Worm (Caenorhabditis elegans) whole organism, mixed stage, embryonic: ENCODE results near the gene Y61B8B.3.

ENCODE experiments used
- bed-3 ChIP-seq: fragments of 200-800 bp; sonication (Bioruptor generic); optimal IDR thresholded peaks from 3 replicates; lab custom pipeline; 2018; ENCODE audit warnings: mild to moderate bottlenecking, missing genetic modification characterization, moderate library complexity, missing compliant biosample characterization
- ceh-39 ChIP-seq: fragments of 150-350 bp; optimal IDR thresholded peaks from 2 replicates; lab custom pipeline; 2014; ENCODE audit warnings: missing biosample characterization, missing genetic modification characterization
- elt-3 ChIP-seq: fragments of 150-350 bp; optimal IDR thresholded peaks from 2 replicates; lab custom pipeline; 2014; ENCODE audit warnings: missing biosample characterization, missing genetic modification characterization
- lsy-2 ChIP-seq: fragments of 150-350 bp; optimal IDR thresholded peaks from 2 replicates; lab custom pipeline; 2014; ENCODE audit warnings: missing biosample characterization, missing genetic modification characterization
- sem-2 ChIP-seq: fragments of 200-800 bp; sonication (Bioruptor generic); optimal IDR thresholded peaks from 2 replicates; lab custom pipeline; 2018; ENCODE audit warnings: mild to moderate bottlenecking, missing genetic modification characterization, missing compliant biosample characterization
- unc-120 ChIP-seq: sonication (generic microtip); optimal IDR thresholded peaks from 2 replicates; lab custom pipeline; 2017; ENCODE audit warnings: missing genetic modification characterization, missing compliant biosample characterization; ENCODE audit not compliant: poor library complexity, severe bottlenecking
- unc-39 ChIP-seq: fragments of 150-350 bp; optimal IDR thresholded peaks from 2 replicates; lab custom pipeline; 2014; ENCODE audit warnings: missing biosample characterization, missing genetic modification characterization

DNA sequence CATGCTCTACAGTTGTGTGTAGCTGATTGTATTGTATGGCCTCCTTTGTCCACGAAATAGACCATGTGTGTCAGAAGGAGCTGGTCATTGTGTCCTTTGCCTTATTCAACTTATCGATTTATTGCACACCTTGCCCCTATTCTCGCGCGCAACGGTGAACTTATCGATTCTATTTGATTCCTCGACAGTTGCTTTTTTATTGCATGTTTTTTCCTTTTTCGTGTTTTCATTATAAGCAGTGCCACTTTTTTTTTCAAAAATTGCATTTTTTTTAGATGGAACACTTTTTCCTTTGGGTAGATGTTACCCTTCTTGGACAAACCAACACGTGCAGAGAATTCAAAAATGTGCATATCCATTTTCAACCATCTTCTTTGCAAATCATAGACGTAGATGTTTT, 39.0 kb downstream of the Y61B8B.3 start, which contains the start of gene K10G4.10:
- TF ChIP-seq unc-39 (tag; lab: Kevin White, UChicago) (no peak), unc-120 (no peak), sem-2 (GFP tag; lab: Kevin White, UChicago) (no peak), ceh-39 (tag; lab: Kevin White, UChicago) (no peak), bed-3 (GFP tag; lab: Kevin White, UChicago) (no peak), lsy-2 (no peak), elt-3 (tag; lab: Kevin White, UChicago) (no peak)
